Worm (Caenorhabditis elegans) whole organism, L2 larva: Measurements from ENCODE around the gene Y43B11AL.1.
A peak's percentile ranks its signal among the peaks of the same experiment; 100 is the strongest.

Source experiments
- C34F6.9 ChIP-seq: fragments of 150-350 bp; optimal IDR thresholded peaks from 2 replicates; lab custom pipeline; 2014; ENCODE audit warnings: missing biosample characterization, missing genetic modification characterization
- R02D3.7 ChIP-seq: fragments of 150-350 bp; optimal IDR thresholded peaks from 2 replicates; lab custom pipeline; 2014; ENCODE audit warnings: missing biosample characterization, missing genetic modification characterization
- Y55F3AM.14 ChIP-seq: fragments of 200-800 bp; sonication (Bioruptor generic); optimal IDR thresholded peaks from 2 replicates; lab custom pipeline; 2018; ENCODE audit warnings: mild to moderate bottlenecking, missing genetic modification characterization, missing compliant biosample characterization
- alr-1 ChIP-seq: fragments of 150-350 bp; optimal IDR thresholded peaks from 2 replicates; lab custom pipeline; 2014; ENCODE audit warnings: missing biosample characterization, missing genetic modification characterization
- aly-2 ChIP-seq: fragments of 150-350 bp; optimal IDR thresholded peaks from 2 replicates; lab custom pipeline; 2014; ENCODE audit warnings: missing biosample characterization, missing genetic modification characterization
- ama-1 ChIP-seq: fragments of 150-350 bp; optimal IDR thresholded peaks from 2 replicates; lab custom pipeline; 2018; ENCODE audit warnings: inconsistent platforms
- blmp-1 ChIP-seq: sonication (generic microtip); optimal IDR thresholded peaks from 2 replicates; lab custom pipeline; 2017; ENCODE audit warnings: missing genetic modification characterization, mild to moderate bottlenecking, missing compliant biosample characterization, antibody characterized with exemption, moderate library complexity; ENCODE audit not compliant: insufficient read depth
- ceh-16 ChIP-seq: fragments of 150-350 bp; optimal IDR thresholded peaks from 2 replicates; lab custom pipeline; 2014; ENCODE audit warnings: missing biosample characterization, missing genetic modification characterization
- ceh-82 ChIP-seq: fragments of 150-350 bp; optimal IDR thresholded peaks from 2 replicates; lab custom pipeline; 2014; ENCODE audit warnings: missing biosample characterization, missing genetic modification characterization
- crh-2 ChIP-seq: sonication (generic microtip); optimal IDR thresholded peaks from 2 replicates; lab custom pipeline; 2017; ENCODE audit warnings: missing biosample characterization, missing genetic modification characterization
- dmd-4 ChIP-seq: sonication (generic microtip); optimal IDR thresholded peaks from 2 replicates; lab custom pipeline; 2017; ENCODE audit warnings: missing biosample characterization, missing genetic modification characterization
- egl-27 ChIP-seq: sonication (generic microtip); optimal IDR thresholded peaks from 3 replicates; lab custom pipeline; 2017; ENCODE audit warnings: missing biosample characterization, missing genetic modification reagents, missing genetic modification characterization
- elt-3 ChIP-seq: sonication (generic microtip); optimal IDR thresholded peaks from 2 replicates; lab custom pipeline; 2017; ENCODE audit warnings: missing biosample characterization, missing genetic modification characterization
- fos-1 ChIP-seq: fragments of 150-350 bp; optimal IDR thresholded peaks from 2 replicates; lab custom pipeline; 2014; ENCODE audit warnings: missing biosample characterization, missing genetic modification characterization
- gmeb-1 ChIP-seq: fragments of 150-350 bp; optimal IDR thresholded peaks from 2 replicates; lab custom pipeline; 2014; ENCODE audit warnings: missing biosample characterization, missing genetic modification characterization
- lin-11 ChIP-seq: fragments of 150-350 bp; sonication (generic microtip); optimal IDR thresholded peaks from 2 replicates; lab custom pipeline; 2014; ENCODE audit warnings: missing biosample characterization, missing genetic modification characterization, inconsistent platforms, mixed read lengths
- lin-13 ChIP-seq: fragments of 150-350 bp; optimal IDR thresholded peaks from 2 replicates; lab custom pipeline; 2014; ENCODE audit warnings: missing biosample characterization, missing genetic modification reagents, missing genetic modification characterization
- lin-39 ChIP-seq: fragments of 150-350 bp; optimal IDR thresholded peaks from 2 replicates; lab custom pipeline; 2014; ENCODE audit warnings: missing biosample characterization, missing genetic modification reagents, missing genetic modification characterization
- lsy-2 ChIP-seq, 2 experiments: fragments of 150-350 bp in 1 of 2; sonication (generic microtip) in 1 of 2; optimal IDR thresholded peaks; 2 replicates each; lab custom pipeline; 2014 to 2017; ENCODE audit warnings: missing biosample characterization in 2 of 2, missing genetic modification characterization in 2 of 2
- mab-5 ChIP-seq: fragments of 150-350 bp; optimal IDR thresholded peaks from 2 replicates; lab custom pipeline; 2014; ENCODE audit warnings: missing biosample characterization, missing genetic modification characterization
- mbf-1 ChIP-seq: sonication (generic microtip); optimal IDR thresholded peaks from 2 replicates; lab custom pipeline; 2017; ENCODE audit warnings: missing biosample characterization, missing genetic modification characterization
- mdl-1 ChIP-seq, 2 experiments: fragments of 150-350 bp in 1 of 2; sonication (generic microtip) in 1 of 2; optimal IDR thresholded peaks; 2 replicates each; lab custom pipeline; 2017; ENCODE audit warnings: missing biosample characterization in 2 of 2, missing genetic modification characterization in 2 of 2
- nhr-10 ChIP-seq: sonication (generic microtip); optimal IDR thresholded peaks from 2 replicates; lab custom pipeline; 2017; ENCODE audit warnings: missing biosample characterization, missing genetic modification characterization
- nhr-11 ChIP-seq: fragments of 150-350 bp; optimal IDR thresholded peaks from 2 replicates; lab custom pipeline; 2014; ENCODE audit warnings: missing biosample characterization, missing genetic modification characterization
- nhr-12 ChIP-seq: fragments of 150-350 bp; optimal IDR thresholded peaks from 2 replicates; lab custom pipeline; 2014; ENCODE audit warnings: missing biosample characterization, missing genetic modification characterization
- nhr-129 ChIP-seq: fragments of 150-350 bp; optimal IDR thresholded peaks from 2 replicates; lab custom pipeline; 2014; ENCODE audit warnings: missing biosample characterization, missing genetic modification characterization
- nhr-21 ChIP-seq: fragments of 150-350 bp; optimal IDR thresholded peaks from 2 replicates; lab custom pipeline; 2014; ENCODE audit warnings: missing biosample characterization, missing genetic modification characterization
- nhr-23 ChIP-seq: fragments of 150-350 bp; optimal IDR thresholded peaks from 2 replicates; lab custom pipeline; 2014; ENCODE audit warnings: missing biosample characterization, missing genetic modification reagents, missing genetic modification characterization
- nhr-237 ChIP-seq: fragments of 150-350 bp; optimal IDR thresholded peaks from 2 replicates; lab custom pipeline; 2014; ENCODE audit warnings: missing biosample characterization, missing genetic modification characterization
- nhr-25 ChIP-seq: fragments of 150-350 bp; sonication (generic microtip); optimal IDR thresholded peaks from 3 replicates; lab custom pipeline; 2014; ENCODE audit warnings: missing biosample characterization, missing genetic modification characterization
- nhr-6 ChIP-seq: fragments of 150-350 bp; optimal IDR thresholded peaks from 2 replicates; lab custom pipeline; 2014; ENCODE audit warnings: missing biosample characterization, missing genetic modification characterization
- nhr-77 ChIP-seq: fragments of 150-350 bp; optimal IDR thresholded peaks from 2 replicates; lab custom pipeline; 2014; ENCODE audit warnings: missing biosample characterization, missing genetic modification characterization
- peb-1 ChIP-seq: fragments of 150-350 bp; optimal IDR thresholded peaks from 2 replicates; lab custom pipeline; 2014; ENCODE audit warnings: missing biosample characterization, missing genetic modification characterization
- sem-4 ChIP-seq: fragments of 150-350 bp; optimal IDR thresholded peaks from 2 replicates; lab custom pipeline; 2014; ENCODE audit warnings: missing biosample characterization, missing genetic modification reagents, missing genetic modification characterization
- skn-1 ChIP-seq: sonication (generic microtip); optimal IDR thresholded peaks from 2 replicates; lab custom pipeline; 2017; ENCODE audit warnings: missing biosample characterization, missing genetic modification characterization
- sma-3 ChIP-seq: sonication (generic microtip); optimal IDR thresholded peaks from 2 replicates; lab custom pipeline; 2016; ENCODE audit warnings: missing genetic modification reagents, missing genetic modification characterization, missing compliant biosample characterization
- sma-9 ChIP-seq, 2 experiments: fragments of 150-350 bp in 1 of 2; sonication (generic microtip) in 1 of 2; optimal IDR thresholded peaks; 2 replicates each; lab custom pipeline; 2014 to 2016; ENCODE audit warnings: missing genetic modification characterization in 2 of 2, mild to moderate bottlenecking in 1 of 2, missing biosample characterization in 1 of 2, missing compliant biosample characterization in 1 of 2, missing genetic modification reagents in 1 of 2, moderate library complexity in 1 of 2
- snpc-4 ChIP-seq: fragments of 150-350 bp; optimal IDR thresholded peaks from 2 replicates; lab custom pipeline; 2014; ENCODE audit warnings: missing biosample characterization, missing genetic modification characterization
- unc-39 ChIP-seq: fragments of 150-350 bp; optimal IDR thresholded peaks from 2 replicates; lab custom pipeline; 2014; ENCODE audit warnings: missing biosample characterization, missing genetic modification characterization
- unc-55 ChIP-seq: fragments of 150-350 bp; sonication (generic microtip); optimal IDR thresholded peaks from 3 replicates; lab custom pipeline; 2014; ENCODE audit warnings: missing biosample characterization, missing genetic modification reagents, missing genetic modification characterization
- unc-62 ChIP-seq: fragments of 150-350 bp; optimal IDR thresholded peaks from 2 replicates; lab custom pipeline; 2014; ENCODE audit warnings: missing biosample characterization, missing genetic modification reagents, missing genetic modification characterization
- zag-1 ChIP-seq: fragments of 150-350 bp; optimal IDR thresholded peaks from 2 replicates; lab custom pipeline; 2014; ENCODE audit warnings: missing biosample characterization, missing genetic modification characterization
- ztf-1 ChIP-seq: fragments of 200-800 bp; sonication (Bioruptor generic); conservative IDR thresholded peaks from 2 replicates; pipeline ENCODE4 v1.3.6; 2022; ENCODE audit warnings: missing genetic modification characterization, missing compliant biosample characterization
- ztf-11 ChIP-seq: sonication (generic microtip); optimal IDR thresholded peaks from 2 replicates; lab custom pipeline; 2017; ENCODE audit warnings: missing biosample characterization, missing genetic modification characterization
- ztf-4 ChIP-seq: fragments of 150-350 bp; optimal IDR thresholded peaks from 2 replicates; lab custom pipeline; 2014; ENCODE audit warnings: missing biosample characterization, missing genetic modification characterization

Gene Y43B11AL.1

DNA sequence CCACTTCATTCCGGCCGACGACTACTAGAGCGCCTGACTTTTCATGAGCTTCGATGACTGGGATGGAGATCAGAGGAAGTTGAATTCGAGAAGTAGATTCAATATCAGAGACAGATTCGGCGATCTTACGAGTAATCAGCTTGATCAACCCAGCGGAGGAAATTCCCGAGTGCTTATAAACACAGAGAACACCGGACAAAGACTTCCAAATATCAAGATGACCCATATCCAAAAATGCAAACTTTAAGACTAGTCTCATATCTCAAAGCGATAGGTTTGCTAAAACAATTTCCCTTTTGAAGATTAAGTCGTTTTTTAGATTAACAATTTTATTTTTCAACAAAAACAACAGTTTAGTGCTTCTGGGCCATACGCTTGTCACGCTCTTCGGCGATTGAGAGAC lies 18.3 kb downstream of the Y43B11AL.1 start, which contains the start of gene Y43B11AR.3:
Y43B11AR.3 (minus strand) TSS at position 335 of the 403 bp plus-strand sequence.
- TF ChIP-seq R02D3.7 (no peak), Y55F3AM.14 (GFP tag; lab: Kevin White, UChicago) (no peak), crh-2 (no peak), nhr-237 (no peak), skn-1 (no peak), sem-4 (no peak), C34F6.9 (no peak), ztf-4 (no peak), unc-62 (GFP tag; lab: Kevin White, UChicago) (no peak), unc-39 (tag; lab: Kevin White, UChicago) (no peak), lin-11 (tag; lab: Kevin White, UChicago) (no peak), sma-9 (GFP tag; optimal IDR thresholded peaks at IDR 0.05; lab: Kevin White, UChicago) (no peak), sma-9 (tag; optimal IDR thresholded peaks at IDR 0.05; lab: Kevin White, UChicago) (no peak), ama-1 (lab: Kevin White, UChicago) (peak; percentile 46), aly-2 (no peak), gmeb-1 (tag; lab: Kevin White, UChicago) (no peak), nhr-11 (peak; percentile 33), alr-1 (no peak), egl-27 (no peak)

DNA sequence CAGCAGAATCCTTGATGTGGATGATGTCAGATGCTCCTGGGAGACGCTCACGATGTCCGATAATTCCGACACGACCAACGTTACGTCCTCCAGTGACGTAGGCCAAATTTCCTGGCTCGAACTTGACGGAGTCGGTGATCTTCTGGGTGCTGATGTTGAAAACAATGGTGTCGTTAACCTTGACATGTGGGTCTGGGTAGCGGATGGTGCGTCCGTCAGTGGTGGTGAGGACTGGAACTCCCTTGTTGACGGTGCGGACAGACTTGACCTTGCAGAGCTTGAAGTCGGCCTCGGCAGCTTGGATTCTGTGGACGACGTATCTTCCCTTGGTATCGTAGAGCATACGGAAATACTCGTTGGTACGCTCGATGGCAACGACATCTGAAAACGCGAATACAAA lies 18.9 kb downstream of the Y43B11AL.1 start:
- TF ChIP-seq C34F6.9, result no peak
- TF ChIP-seq ztf-1 (GFP tag; lab: Robert Waterston, UW), result no peak
- no peak for TF ChIP-seq nhr-23
- no peak for TF ChIP-seq gmeb-1 (tag; lab: Kevin White, UChicago)
- no peak for TF ChIP-seq peb-1 (tag; lab: Kevin White, UChicago)
- no peak for TF ChIP-seq nhr-129 (tag; lab: Kevin White, UChicago)
- TF ChIP-seq crh-2, result no peak
- no peak for TF ChIP-seq nhr-237
- no peak for TF ChIP-seq zag-1 (tag; lab: Kevin White, UChicago)
- no peak for TF ChIP-seq nhr-21
- TF ChIP-seq unc-55 (GFP tag; lab: Kevin White, UChicago), result no peak
- TF ChIP-seq ceh-16 (tag; lab: Kevin White, UChicago), result no peak
- TF ChIP-seq nhr-25 (tag; lab: Kevin White, UChicago), result no peak
- no peak for TF ChIP-seq Y55F3AM.14 (GFP tag; lab: Kevin White, UChicago)
- no peak for TF ChIP-seq nhr-12
- no peak for TF ChIP-seq unc-39 (tag; lab: Kevin White, UChicago)
- no peak for TF ChIP-seq ztf-11 (tag; lab: Kevin White, UChicago)
- TF ChIP-seq nhr-77, result no peak
- no peak for TF ChIP-seq lin-13 (GFP tag; lab: Kevin White, UChicago)
- TF ChIP-seq dmd-4 (tag; lab: Kevin White, UChicago), result no peak

DNA sequence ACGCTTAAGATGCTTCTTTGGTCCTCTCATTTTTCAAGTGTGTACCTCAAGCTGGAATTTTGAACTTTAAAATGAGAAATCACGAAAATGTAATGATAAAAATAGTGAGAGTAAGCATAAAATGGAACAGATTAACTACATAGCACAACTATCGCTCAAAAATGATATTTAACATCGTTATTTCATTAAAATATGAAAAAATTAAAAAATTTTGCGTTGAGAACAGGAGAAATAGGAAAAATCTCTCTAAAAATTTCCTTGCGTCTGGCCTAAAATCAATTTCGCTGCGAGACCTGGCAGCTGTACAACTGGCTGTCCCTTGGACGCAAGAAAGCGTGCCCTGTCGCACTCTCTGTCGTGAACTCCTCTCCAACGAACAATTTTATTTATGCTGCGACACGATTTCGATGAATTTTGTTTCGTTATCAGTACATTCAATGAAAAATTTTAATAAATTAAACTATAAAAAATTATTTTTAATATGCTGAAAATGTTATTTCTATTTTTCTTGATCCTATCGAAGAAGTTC lies 19.6 kb downstream of the Y43B11AL.1 start, which contains the start of gene rps-4:
rps-4 (minus strand) TSS at position 51 of the 529 bp plus-strand sequence.
- peak; percentile 88 for TF ChIP-seq sma-3 (GFP tag; lab: Kevin White, UChicago)
- no peak for TF ChIP-seq lin-39 (tag; lab: Kevin White, UChicago)
- peak; percentile 79 for TF ChIP-seq sem-4
- no peak for TF ChIP-seq mbf-1 (tag; lab: Kevin White, UChicago)
- peak in 1 of 2 experiments; percentile 49 for TF ChIP-seq mdl-1 (tag; optimal IDR thresholded peaks at IDR 0.05; lab: Kevin White, UChicago)
- TF ChIP-seq nhr-12, result no peak
- TF ChIP-seq ztf-4, result peak; percentile 41
- no peak for TF ChIP-seq Y55F3AM.14 (GFP tag; lab: Kevin White, UChicago)
- TF ChIP-seq mab-5 (tag; lab: Kevin White, UChicago), result peak; percentile 79
- peak; percentile 90 for TF ChIP-seq lin-13 (GFP tag; lab: Kevin White, UChicago)
- TF ChIP-seq aly-2, result no peak
- TF ChIP-seq blmp-1 (tag; lab: Kevin White, UChicago), result peak; percentile 43
- peak; percentile 71 for TF ChIP-seq ama-1 (lab: Kevin White, UChicago)
- peak; percentile 87 for TF ChIP-seq lin-11 (tag; lab: Kevin White, UChicago)
- TF ChIP-seq nhr-11, result no peak
- TF ChIP-seq nhr-10, result peak; percentile 23
- no peak for TF ChIP-seq nhr-237
- peak; percentile 93 for TF ChIP-seq nhr-25 (tag; lab: Kevin White, UChicago)
- TF ChIP-seq fos-1, result peak; percentile 85
- TF ChIP-seq sma-9 (GFP tag; optimal IDR thresholded peaks at IDR 0.05; lab: Kevin White, UChicago), result peak; percentile 75
- TF ChIP-seq sma-9 (tag; optimal IDR thresholded peaks at IDR 0.05; lab: Kevin White, UChicago), result no peak
- no peak for TF ChIP-seq dmd-4 (tag; lab: Kevin White, UChicago)
- no peak for TF ChIP-seq unc-62 (GFP tag; lab: Kevin White, UChicago)
- peak; percentile 95 for TF ChIP-seq C34F6.9
- peak; percentile 17 for TF ChIP-seq skn-1
- peak; percentile 16 for TF ChIP-seq ceh-16 (tag; lab: Kevin White, UChicago)
- no peak for TF ChIP-seq elt-3 (tag; lab: Kevin White, UChicago)
- peak; percentile 36 for TF ChIP-seq R02D3.7
- TF ChIP-seq peb-1 (tag; lab: Kevin White, UChicago), result no peak
- TF ChIP-seq ztf-11 (tag; lab: Kevin White, UChicago), result no peak
- TF ChIP-seq gmeb-1 (tag; lab: Kevin White, UChicago), result peak; percentile 90
- peak; percentile 84 for TF ChIP-seq nhr-129 (tag; lab: Kevin White, UChicago)
- TF ChIP-seq egl-27, result peak; percentile 63
- TF ChIP-seq snpc-4, result peak; percentile 78
- TF ChIP-seq ceh-82 (tag; lab: Kevin White, UChicago), result no peak
- TF ChIP-seq nhr-6 (tag; lab: Kevin White, UChicago), result peak; percentile 66
- peak; percentile 92 for TF ChIP-seq unc-55 (GFP tag; lab: Kevin White, UChicago)
- peak; percentile 82 for TF ChIP-seq nhr-21
- TF ChIP-seq crh-2, result peak; percentile 92
- TF ChIP-seq lsy-2 (tag; optimal IDR thresholded peaks at IDR 0.05; lab: Kevin White, UChicago), result peak; percentile 78 to 95
